Worm (Caenorhabditis elegans) whole organism, young adult: ENCODE measurements around the gene ZK430.5.

Experiments used
- B0019.2 ChIP-seq: fragments of 200-800 bp; sonication (Bioruptor generic); conservative IDR thresholded peaks from 2 replicates; pipeline ENCODE4 v1.3.6; 2022; ENCODE audit warnings: missing genetic modification reagents, missing genetic modification characterization, missing compliant biosample characterization
- D2030.7 ChIP-seq: fragments of 200-800 bp; sonication (Bioruptor generic); IDR thresholded peaks from 2 replicates; pipeline ENCODE4 v1.3.6; 2022; ENCODE audit warnings: missing genetic modification reagents, missing genetic modification characterization, missing compliant biosample characterization
- F33H1.4 ChIP-seq: fragments of 200-800 bp; sonication (Bioruptor generic); IDR thresholded peaks from 2 replicates; pipeline ENCODE4 v1.3.6; 2022; ENCODE audit warnings: missing genetic modification reagents, missing genetic modification characterization, missing compliant biosample characterization
- F49E8.2 ChIP-seq: sonication (generic microtip); optimal IDR thresholded peaks from 3 replicates; lab custom pipeline; 2017; ENCODE audit warnings: missing genetic modification characterization, mild to moderate bottlenecking, missing compliant biosample characterization, antibody characterized with exemption, moderate library complexity; ENCODE audit not compliant: insufficient read depth
- K11D2.4 ChIP-seq: fragments of 200-800 bp; sonication (Bioruptor generic); IDR thresholded peaks from 2 replicates; pipeline ENCODE4 v1.3.6; 2022; ENCODE audit warnings: missing genetic modification reagents, missing genetic modification characterization, missing compliant biosample characterization
- K12H6.12 ChIP-seq: fragments of 200-800 bp; sonication (Bioruptor generic); optimal IDR thresholded peaks from 2 replicates; lab custom pipeline; 2018; ENCODE audit warnings: mild to moderate bottlenecking, missing genetic modification characterization, missing compliant biosample characterization
- T07F8.4 ChIP-seq: sonication (generic microtip); optimal IDR thresholded peaks from 2 replicates; lab custom pipeline; 2016; ENCODE audit warnings: mild to moderate bottlenecking, missing genetic modification characterization, moderate library complexity, missing compliant biosample characterization
- Y56A3A.18 ChIP-seq: fragments of 200-800 bp; sonication (Bioruptor generic); IDR thresholded peaks from 2 replicates; pipeline ENCODE4 v1.3.6; 2022; ENCODE audit warnings: missing genetic modification reagents, missing genetic modification characterization, missing compliant biosample characterization
- Y67H2A.10 ChIP-seq: fragments of 200-800 bp; sonication (Bioruptor generic); conservative IDR thresholded peaks from 2 replicates; pipeline ENCODE4 v1.3.6; 2022; ENCODE audit warnings: missing genetic modification reagents, missing genetic modification characterization, missing compliant biosample characterization
- Y79H2A.3 ChIP-seq: fragments of 200-800 bp; sonication (Bioruptor generic); conservative IDR thresholded peaks from 2 replicates; pipeline ENCODE4 v1.3.6; 2022; ENCODE audit warnings: missing genetic modification reagents, missing genetic modification characterization, missing compliant biosample characterization
- aptf-3 ChIP-seq: fragments of 200-800 bp; sonication (Bioruptor generic); IDR thresholded peaks from 2 replicates; pipeline ENCODE4 v1.3.6; 2022; ENCODE audit warnings: missing genetic modification characterization, missing compliant biosample characterization
- atf-7 ChIP-seq: sonication (generic microtip); optimal IDR thresholded peaks from 2 replicates; lab custom pipeline; 2017; ENCODE audit warnings: mild to moderate bottlenecking, missing genetic modification characterization, missing compliant biosample characterization
- athp-1 ChIP-seq: sonication (generic microtip); optimal IDR thresholded peaks from 2 replicates; lab custom pipeline; 2017; ENCODE audit warnings: mild to moderate bottlenecking, missing genetic modification characterization, missing compliant biosample characterization
- attf-3 ChIP-seq: fragments of 200-800 bp; sonication (Bioruptor generic); conservative IDR thresholded peaks from 2 replicates; pipeline ENCODE4 v1.3.6; 2022; ENCODE audit warnings: missing genetic modification reagents, missing genetic modification characterization, missing compliant biosample characterization
- bed-1 ChIP-seq: fragments of 200-800 bp; sonication (Bioruptor generic); IDR thresholded peaks from 2 replicates; pipeline ENCODE4 v1.3.6; 2022; ENCODE audit warnings: missing genetic modification reagents, missing genetic modification characterization, missing compliant biosample characterization
- ceh-91 ChIP-seq: fragments of 200-800 bp; sonication (Bioruptor generic); IDR thresholded peaks from 2 replicates; pipeline ENCODE4 v1.3.6; 2022; ENCODE audit warnings: missing genetic modification reagents, missing genetic modification characterization, missing compliant biosample characterization
- dpl-1 ChIP-seq: fragments of 150-350 bp; optimal IDR thresholded peaks from 2 replicates; lab custom pipeline; 2014; ENCODE audit warnings: missing biosample characterization, missing genetic modification reagents, missing genetic modification characterization
- efl-1 ChIP-seq: fragments of 150-350 bp; optimal IDR thresholded peaks from 2 replicates; lab custom pipeline; 2014; ENCODE audit warnings: missing biosample characterization, missing genetic modification reagents, missing genetic modification characterization
- gei-17 ChIP-seq: fragments of 200-800 bp; sonication (Bioruptor generic); optimal IDR thresholded peaks from 2 replicates; lab custom pipeline; 2018; ENCODE audit warnings: mild to moderate bottlenecking, missing genetic modification characterization, missing compliant biosample characterization
- hrde-1 ChIP-seq: sonication (generic microtip); optimal IDR thresholded peaks from 2 replicates; lab custom pipeline; 2016; ENCODE audit warnings: missing genetic modification characterization, mild to moderate bottlenecking, missing compliant biosample characterization, moderate library complexity, missing genotype, missing genetic modification reagents, borderline replicate concordance
- lin-35 ChIP-seq, 3 experiments: fragments of 150-350 bp in 2 of 3; sonication (generic microtip) in 1 of 3; optimal IDR thresholded peaks; 2 replicates each; lab custom pipeline; 2014 to 2018; ENCODE audit warnings: missing biosample characterization in 3 of 3, missing genetic modification characterization in 3 of 3, missing genetic modification reagents in 3 of 3
- lin-40 ChIP-seq: sonication (generic microtip); optimal IDR thresholded peaks from 2 replicates; lab custom pipeline; 2016; ENCODE audit warnings: missing genetic modification characterization, mild to moderate bottlenecking, missing compliant biosample characterization, missing genotype, missing genetic modification reagents
- lin-54 ChIP-seq: fragments of 200-800 bp; sonication (Bioruptor generic); optimal IDR thresholded peaks from 2 replicates; lab custom pipeline; 2018; ENCODE audit warnings: mild to moderate bottlenecking, missing genetic modification characterization, missing compliant biosample characterization
- lsl-1 ChIP-seq: fragments of 200-800 bp; sonication (Bioruptor generic); optimal IDR thresholded peaks from 2 replicates; lab custom pipeline; 2018; ENCODE audit warnings: mild to moderate bottlenecking, missing genetic modification characterization, moderate library complexity, missing compliant biosample characterization
- madf-3 ChIP-seq: fragments of 200-800 bp; sonication (Bioruptor generic); IDR thresholded peaks from 2 replicates; pipeline ENCODE4 v1.3.6; 2022; ENCODE audit warnings: missing genetic modification reagents, missing genetic modification characterization, missing compliant biosample characterization
- madf-6 ChIP-seq: fragments of 200-800 bp; sonication (Bioruptor generic); IDR thresholded peaks from 2 replicates; pipeline ENCODE4 v1.3.6; 2022; ENCODE audit warnings: missing genetic modification reagents, missing genetic modification characterization, missing compliant biosample characterization
- madf-8 ChIP-seq: fragments of 200-800 bp; sonication (Bioruptor generic); conservative IDR thresholded peaks from 2 replicates; pipeline ENCODE4 v1.3.6; 2022; ENCODE audit warnings: missing genetic modification reagents, missing genetic modification characterization, missing compliant biosample characterization
- mcd-1 ChIP-seq: fragments of 200-800 bp; sonication (Bioruptor generic); IDR thresholded peaks from 2 replicates; pipeline ENCODE4 v1.3.6; 2022; ENCODE audit warnings: missing genetic modification reagents, missing genetic modification characterization, missing compliant biosample characterization
- nfya-1 ChIP-seq: sonication (generic microtip); optimal IDR thresholded peaks from 2 replicates; lab custom pipeline; 2017; ENCODE audit warnings: antibody characterized with exemption, missing compliant biosample characterization, missing genetic modification characterization, borderline replicate concordance; ENCODE audit not compliant: insufficient read depth
- nhr-120 ChIP-seq: fragments of 200-800 bp; sonication (Bioruptor generic); IDR thresholded peaks from 2 replicates; pipeline ENCODE4 v1.3.6; 2022; ENCODE audit warnings: missing genetic modification characterization, missing compliant biosample characterization
- nhr-80 ChIP-seq: sonication (generic microtip); optimal IDR thresholded peaks from 2 replicates; lab custom pipeline; 2016; ENCODE audit warnings: missing genetic modification characterization, missing compliant biosample characterization
- nhr-90 ChIP-seq: sonication (generic microtip); optimal IDR thresholded peaks from 2 replicates; lab custom pipeline; 2016; ENCODE audit warnings: missing genotype, mild to moderate bottlenecking, missing genetic modification characterization, missing compliant biosample characterization
- pbrm-1 ChIP-seq: fragments of 200-800 bp; sonication (Bioruptor generic); IDR thresholded peaks from 2 replicates; pipeline ENCODE4 v1.3.6; 2022; ENCODE audit warnings: missing genetic modification reagents, missing genetic modification characterization, missing compliant biosample characterization
- repo-1 ChIP-seq: sonication (generic microtip); optimal IDR thresholded peaks from 2 replicates; lab custom pipeline; 2017; ENCODE audit warnings: mild to moderate bottlenecking, missing genetic modification characterization, missing compliant biosample characterization
- sea-2 ChIP-seq: fragments of 200-800 bp; sonication (Bioruptor generic); IDR thresholded peaks from 2 replicates; pipeline ENCODE4 v1.3.6; 2022; ENCODE audit warnings: missing genetic modification characterization, missing compliant biosample characterization
- unc-130 ChIP-seq: sonication (generic microtip); optimal IDR thresholded peaks from 2 replicates; lab custom pipeline; 2016; ENCODE audit warnings: missing genetic modification reagents, missing genetic modification characterization, missing compliant biosample characterization
- xnd-1 ChIP-seq: sonication (generic microtip); optimal IDR thresholded peaks from 2 replicates; lab custom pipeline; 2016; ENCODE audit warnings: missing genotype, missing genetic modification reagents, missing genetic modification characterization, missing compliant biosample characterization
- zfh-2 ChIP-seq: fragments of 200-800 bp; sonication (Bioruptor generic); conservative IDR thresholded peaks from 2 replicates; pipeline ENCODE4 v1.3.6; 2022; ENCODE audit warnings: missing genetic modification reagents, missing genetic modification characterization, missing compliant biosample characterization

Gene ZK430.5

ce11 chrII:4372406-4372805 is 33.1 kb upstream of the ZK430.5 start, which contains the start of gene paic-1 (continued):
- TF ChIP-seq gei-17 (GFP tag; lab: Kevin White, UChicago) (no peak), F49E8.2 (tag; lab: Kevin White, UChicago) (no peak), Y79H2A.3 (GFP tag; lab: Robert Waterston, UW) (0 out of 2 replicates have a peak, but pooled peaks have one; percentile 19), dpl-1 (GFP tag; lab: Kevin White, UChicago) (no peak), hrde-1 (tag; lab: Kevin White, UChicago) (peak; percentile 47), xnd-1 (tag; lab: Kevin White, UChicago) (peak; percentile 17), K11D2.4 (no peak), nhr-80 (peak; percentile 58), lin-40 (tag; lab: Kevin White, UChicago) (peak; percentile 27), madf-3 (0 out of 2 replicates have a peak, but pooled peaks have one; percentile 11), zfh-2 (GFP tag; lab: Robert Waterston, UW) (no peak)

ce11 chrII:4372867-4373397 is 32.5 kb upstream of the ZK430.5 start:
- TF ChIP-seq lin-35 (GFP tag; optimal IDR thresholded peaks at IDR 0.05; lab: Kevin White, UChicago) (no peak), atf-7 (tag; lab: Kevin White, UChicago) (no peak), bed-1 (GFP tag; lab: Robert Waterston, UW) (0 out of 2 replicates have a peak, but pooled peaks have one; percentile 50), sea-2 (GFP tag; lab: Robert Waterston, UW) (0 out of 2 replicates have a peak, but pooled peaks have one; percentile 24), madf-3 (0 out of 2 replicates have a peak, but pooled peaks have one; percentile 68), pbrm-1 (no peak), nfya-1 (tag; lab: Kevin White, UChicago) (no peak), zfh-2 (GFP tag; lab: Robert Waterston, UW) (peak; percentile 81), nhr-90 (tag; lab: Kevin White, UChicago) (no peak), T07F8.4 (tag; lab: Kevin White, UChicago) (no peak), B0019.2 (GFP tag; lab: Robert Waterston, UW) (no peak), repo-1 (tag; lab: Kevin White, UChicago) (no peak), unc-130 (GFP tag; lab: Kevin White, UChicago) (no peak), nhr-120 (GFP tag; lab: Robert Waterston, UW) (no peak), Y67H2A.10 (no peak), attf-3 (GFP tag; lab: Robert Waterston, UW) (no peak), ceh-91 (GFP tag; lab: Robert Waterston, UW) (no peak), athp-1 (tag; lab: Kevin White, UChicago) (no peak), lsl-1 (no peak), Y56A3A.18 (GFP tag; lab: Robert Waterston, UW) (no peak), K12H6.12 (no peak), mcd-1 (GFP tag; lab: Robert Waterston, UW) (no peak)

- peak; percentile 29; the same call in 1 of the 2 replicates for TF ChIP-seq D2030.7 (GFP tag; lab: Robert Waterston, UW)
- TF ChIP-seq efl-1 (GFP tag; lab: Kevin White, UChicago), result peak; percentile 72
- peak; percentile 68 for TF ChIP-seq ceh-91 (GFP tag; lab: Robert Waterston, UW)
- TF ChIP-seq gei-17 (GFP tag; lab: Kevin White, UChicago), result no peak
- TF ChIP-seq lin-54, result peak; percentile 28
- TF ChIP-seq F33H1.4 (GFP tag; lab: Robert Waterston, UW), result peak; percentile 54
- TF ChIP-seq madf-6, result peak; percentile 88
- TF ChIP-seq xnd-1 (tag; lab: Kevin White, UChicago), result peak; percentile 64
- TF ChIP-seq lsl-1, result peak; percentile 59
- TF ChIP-seq madf-8 (GFP tag; lab: Robert Waterston, UW), result peak; percentile 76
- no peak for TF ChIP-seq aptf-3 (GFP tag; lab: Robert Waterston, UW)
These were observed 30.6 kb upstream of the ZK430.5 start for ce11 chrII:4374885-4375284.
